Fruit fly (Drosophila melanogaster): ENCODE measurements around the gene Ggt-1.

Ggt-1 gene

dm6 chrX:18504948-18505597 is 7.2 kb downstream of the Ggt-1 start, which contains the start of gene Wnt5 (continued):
- TF ChIP-seq CG11093 (GFP tag; IDR thresholded peaks at IDR 0.05), result no peak
- TF ChIP-seq wek (GFP tag; optimal IDR thresholded peaks at IDR 0.05), result peak; percentile 32
- TF ChIP-seq CG9876 (GFP tag; optimal IDR thresholded peaks at IDR 0.05), result no peak
- TF ChIP-seq CG17359 (tag; optimal IDR thresholded peaks at IDR 0.05), result peak; percentile 17
- TF ChIP-seq CG6813 (GFP tag; optimal IDR thresholded peaks at IDR 0.05), result no peak
- TF ChIP-seq Rx (GFP tag; IDR thresholded peaks at IDR 0.05), result no peak
- TF ChIP-seq knrl (GFP tag; IDR thresholded peaks at IDR 0.05; ENCODE audit: partially characterized antibody), result no peak
- no peak for TF ChIP-seq shn (GFP tag; optimal IDR thresholded peaks at IDR 0.05)
- no peak for TF ChIP-seq disco-r (GFP tag; optimal IDR thresholded peaks at IDR 0.05)
- TF ChIP-seq CG10543 (GFP tag; optimal IDR thresholded peaks at IDR 0.05), result peak; percentile 24
- TF ChIP-seq mirr (GFP tag; optimal IDR thresholded peaks at IDR 0.05), result no peak
- peak; percentile 20 for TF ChIP-seq HmgD (GFP tag; optimal IDR thresholded peaks at IDR 0.05)
- TF ChIP-seq insv (GFP tag; optimal IDR thresholded peaks at IDR 0.05), result peak in 1 of 2 experiments; percentile 29
- no peak for TF ChIP-seq esg (GFP tag; conservative IDR thresholded peaks at IDR 0.05)
- no peak for TF ChIP-seq HHEX (GFP tag; optimal IDR thresholded peaks at IDR 0.05)
- no peak for TF ChIP-seq Dad (GFP tag; optimal IDR thresholded peaks at IDR 0.05)
- TF ChIP-seq prd (optimal IDR thresholded peaks at IDR 0.05), result no peak
- TF ChIP-seq prd (GFP tag; IDR thresholded peaks at IDR 0.05), result no peak
- TF ChIP-seq CG7357 (GFP tag; IDR thresholded peaks at IDR 0.05), result no peak
- no peak for TF ChIP-seq CG1233 (GFP tag; optimal IDR thresholded peaks at IDR 0.05)
- TF ChIP-seq HLH4C (GFP tag; IDR thresholded peaks at IDR 0.05; ENCODE audit: partially characterized antibody), result peak; percentile 23; the same call in 1 of the 3 replicates
- TF ChIP-seq CG9797 (GFP tag; optimal IDR thresholded peaks at IDR 0.05), result no peak
- no peak for TF ChIP-seq Ets97D (GFP tag; optimal IDR thresholded peaks at IDR 0.05)
- TF ChIP-seq Lpt (GFP tag; optimal IDR thresholded peaks at IDR 0.05), result no peak
- TF ChIP-seq CG11723 (GFP tag; optimal IDR thresholded peaks at IDR 0.05), result no peak
- peak; percentile 15 for TF ChIP-seq CHES-1-like (GFP tag; optimal IDR thresholded peaks at IDR 0.05)
- no peak for TF ChIP-seq CG43689 (GFP tag; IDR thresholded peaks at IDR 0.05)
- TF ChIP-seq sens-2 (GFP tag; IDR thresholded peaks at IDR 0.05), result no peak
- no peak for TF ChIP-seq B-H2 (GFP tag; optimal IDR thresholded peaks at IDR 0.05)
- TF ChIP-seq CG14860 (GFP tag; IDR thresholded peaks at IDR 0.05; ENCODE audit: partially characterized antibody), result no peak
- TF ChIP-seq tin (GFP tag; optimal IDR thresholded peaks at IDR 0.05), result no peak
- no peak for TF ChIP-seq tll (GFP tag; optimal IDR thresholded peaks at IDR 0.05)
- TF ChIP-seq Chrac-16 (GFP tag; optimal IDR thresholded peaks at IDR 0.05), result no peak
- no peak for TF ChIP-seq CG18764 (GFP tag; optimal IDR thresholded peaks at IDR 0.05)
- peak; percentile 18 for TF ChIP-seq CG10267 (tag; optimal IDR thresholded peaks at IDR 0.05)
- no peak for TF ChIP-seq CG9727 (GFP tag; optimal IDR thresholded peaks at IDR 0.05)
- TF ChIP-seq gcm2 (GFP tag; optimal IDR thresholded peaks at IDR 0.05), result no peak
- TF ChIP-seq E2f2 (GFP tag; IDR thresholded peaks at IDR 0.05), result 0 out of 2 replicates have a peak, but pooled peaks have one; percentile 14
- no peak for TF ChIP-seq unpg (GFP tag; optimal IDR thresholded peaks at IDR 0.05)
- no peak for TF ChIP-seq D (optimal IDR thresholded peaks at IDR 0.05)
- TF ChIP-seq D (GFP tag; optimal IDR thresholded peaks at IDR 0.05), result peak; percentile 2
- no peak for TF ChIP-seq Oaz (GFP tag; IDR thresholded peaks at IDR 0.05)
- peak; percentile 38 for TF ChIP-seq CG17385 (GFP tag; optimal IDR thresholded peaks at IDR 0.05)
- TF ChIP-seq grau (tag; optimal IDR thresholded peaks at IDR 0.05), result peak; percentile 24
- no peak for TF ChIP-seq odd (GFP tag; optimal IDR thresholded peaks at IDR 0.05)
- TF ChIP-seq Hmx (GFP tag; optimal IDR thresholded peaks at IDR 0.05), result no peak
- no peak for TF ChIP-seq Usf (GFP tag; optimal IDR thresholded peaks at IDR 0.05)
- TF ChIP-seq z (GFP tag; IDR thresholded peaks at IDR 0.05), result no peak
- TF ChIP-seq seq (GFP tag; IDR thresholded peaks at IDR 0.05), result peak; percentile 40; the same call in 1 of the 2 replicates
- no peak; the same call in 1 of the 2 replicates for TF ChIP-seq sna (GFP tag; IDR thresholded peaks at IDR 0.05; ENCODE audit: partially characterized antibody)
- TF ChIP-seq CG3065 (GFP tag; optimal IDR thresholded peaks at IDR 0.05), result no peak

Measured in whole organism, embryonic.